Worm (Caenorhabditis elegans) whole organism, L1 larva: Measurements from ENCODE around the gene srj-5.

Source experiments
- aha-1 ChIP-seq: fragments of 150-350 bp; optimal IDR thresholded peaks from 2 replicates; lab custom pipeline; 2014; ENCODE audit warnings: missing biosample characterization, missing genetic modification characterization
- aly-2 ChIP-seq: fragments of 150-350 bp; optimal IDR thresholded peaks from 2 replicates; lab custom pipeline; 2014; ENCODE audit warnings: missing biosample characterization, missing genetic modification characterization
- blmp-1 ChIP-seq: fragments of 150-350 bp; optimal IDR thresholded peaks from 2 replicates; lab custom pipeline; 2014; ENCODE audit warnings: missing biosample characterization, missing genetic modification characterization
- ces-1 ChIP-seq: fragments of 150-350 bp; optimal IDR thresholded peaks from 2 replicates; lab custom pipeline; 2014; ENCODE audit warnings: missing biosample characterization, missing genetic modification reagents, missing genetic modification characterization
- dpl-1 ChIP-seq, 3 experiments: fragments of 150-350 bp in 2 of 3; sonication (generic microtip) in 1 of 3; optimal IDR thresholded peaks; 2 replicates each; lab custom pipeline; 2014 to 2017; ENCODE audit warnings: missing biosample characterization in 3 of 3, missing genetic modification characterization in 3 of 3, missing genetic modification reagents in 3 of 3
- dsc-1 ChIP-seq: sonication (generic microtip); optimal IDR thresholded peaks from 2 replicates; lab custom pipeline; 2016; ENCODE audit warnings: mild to moderate bottlenecking, missing genetic modification characterization, missing compliant biosample characterization
- efl-1 ChIP-seq, 4 experiments: fragments of 150-350 bp; optimal IDR thresholded peaks in 3 of 4; peaks in 1 of 4; 1 replicate in 1 of 4; 2 replicates in 3 of 4; lab custom pipeline; 2014; ENCODE audit warnings: missing biosample characterization in 2 of 4, missing genetic modification characterization in 2 of 4, missing genetic modification reagents in 2 of 4
- egl-27 ChIP-seq, 2 experiments: fragments of 150-350 bp in 1 of 2; sonication (generic microtip); optimal IDR thresholded peaks; 3 replicates each; lab custom pipeline; 2017 to 2018; ENCODE audit warnings: missing biosample characterization in 2 of 2, missing genetic modification characterization in 2 of 2, missing genetic modification reagents in 2 of 2
- elt-2 ChIP-seq: sonication (generic microtip); optimal IDR thresholded peaks from 2 replicates; lab custom pipeline; 2016; ENCODE audit warnings: missing genetic modification characterization, mild to moderate bottlenecking, inconsistent platforms, missing compliant biosample characterization, missing genetic modification reagents
- elt-3 ChIP-seq, 6 experiments: fragments of 150-350 bp in 1 of 6; sonication (generic microtip); optimal IDR thresholded peaks; 2 replicates each; lab custom pipeline; 2017 to 2018; ENCODE audit warnings: missing biosample characterization in 6 of 6, missing genetic modification characterization in 6 of 6, inconsistent platforms in 1 of 6
- ets-5 ChIP-seq: fragments of 200-800 bp; sonication (Bioruptor generic); IDR thresholded peaks from 2 replicates; pipeline ENCODE4 v1.3.6; 2022; ENCODE audit warnings: missing genetic modification characterization, missing compliant biosample characterization
- fkh-4 ChIP-seq: sonication (generic microtip); optimal IDR thresholded peaks from 2 replicates; lab custom pipeline; 2016; ENCODE audit warnings: missing compliant biosample characterization, missing genetic modification characterization, borderline replicate concordance
- fos-1 ChIP-seq: fragments of 150-350 bp; optimal IDR thresholded peaks from 2 replicates; lab custom pipeline; 2014; ENCODE audit warnings: missing biosample characterization, missing genetic modification characterization
- grh-1 ChIP-seq: fragments of 200-800 bp; sonication (Bioruptor generic); IDR thresholded peaks from 2 replicates; pipeline ENCODE4 v1.3.6; 2022; ENCODE audit warnings: missing genetic modification reagents, missing genetic modification characterization, missing compliant biosample characterization
- hlh-4 ChIP-seq: sonication (generic microtip); optimal IDR thresholded peaks from 2 replicates; lab custom pipeline; 2016; ENCODE audit warnings: mild to moderate bottlenecking, missing genetic modification characterization, missing compliant biosample characterization
- hpl-2 ChIP-seq: fragments of 150-350 bp; optimal IDR thresholded peaks from 2 replicates; lab custom pipeline; 2014; ENCODE audit warnings: missing biosample characterization, missing genetic modification reagents, missing genetic modification characterization
- isw-1 ChIP-seq: fragments of 200-800 bp; sonication (Bioruptor generic); IDR thresholded peaks from 2 replicates; pipeline ENCODE4 v1.3.6; 2022; ENCODE audit warnings: missing genetic modification characterization, missing compliant biosample characterization
- jun-1 ChIP-seq: fragments of 150-350 bp; optimal IDR thresholded peaks from 2 replicates; lab custom pipeline; 2014; ENCODE audit warnings: missing biosample characterization, missing genetic modification reagents, missing genetic modification characterization
- lin-14 ChIP-seq: fragments of 200-800 bp; sonication (Bioruptor generic); optimal IDR thresholded peaks from 2 replicates; lab custom pipeline; 2018; ENCODE audit warnings: mild to moderate bottlenecking, missing genetic modification characterization, moderate library complexity, missing compliant biosample characterization
- lin-39 ChIP-seq: fragments of 150-350 bp; optimal IDR thresholded peaks from 2 replicates; lab custom pipeline; 2014; ENCODE audit warnings: missing biosample characterization, missing genetic modification reagents, missing genetic modification characterization
- lir-3 ChIP-seq: sonication (generic microtip); optimal IDR thresholded peaks from 2 replicates; lab custom pipeline; 2016; ENCODE audit warnings: mild to moderate bottlenecking, missing genetic modification characterization, moderate library complexity, missing compliant biosample characterization; ENCODE audit not compliant: poor library complexity
- mab-9 ChIP-seq: fragments of 200-800 bp; sonication (Bioruptor generic); IDR thresholded peaks from 2 replicates; pipeline ENCODE4 v1.3.6; 2022; ENCODE audit warnings: missing genetic modification reagents, missing genetic modification characterization, missing compliant biosample characterization
- nhr-19 ChIP-seq: fragments of 200-800 bp; sonication (Bioruptor generic); conservative IDR thresholded peaks from 2 replicates; pipeline ENCODE4 v1.3.6; 2022; ENCODE audit warnings: missing genetic modification characterization, missing compliant biosample characterization
- nhr-237 ChIP-seq: fragments of 150-350 bp; optimal IDR thresholded peaks from 2 replicates; lab custom pipeline; 2014; ENCODE audit warnings: missing biosample characterization, missing genetic modification characterization
- nhr-28 ChIP-seq: fragments of 150-350 bp; optimal IDR thresholded peaks from 2 replicates; lab custom pipeline; 2014; ENCODE audit warnings: missing biosample characterization, missing genetic modification characterization
- nhr-76 ChIP-seq: sonication (generic microtip); optimal IDR thresholded peaks from 2 replicates; lab custom pipeline; 2017; ENCODE audit warnings: missing biosample characterization, missing genetic modification characterization
- nhr-85 ChIP-seq: sonication (generic microtip); peaks from one replicate; lab custom pipeline; 2016; ENCODE audit warnings: missing genetic modification characterization, inconsistent platforms, missing compliant biosample characterization
- pax-3 ChIP-seq: fragments of 200-800 bp; sonication (Bioruptor generic); optimal IDR thresholded peaks from 2 replicates; lab custom pipeline; 2018; ENCODE audit warnings: mild to moderate bottlenecking, missing genetic modification characterization, moderate library complexity, missing compliant biosample characterization
- pqm-1 ChIP-seq: sonication (generic microtip); optimal IDR thresholded peaks from 3 replicates; lab custom pipeline; 2017; ENCODE audit warnings: missing biosample characterization, missing genetic modification characterization
- snu-23 ChIP-seq: sonication (generic microtip); optimal IDR thresholded peaks from 2 replicates; lab custom pipeline; 2016; ENCODE audit warnings: missing genetic modification characterization, missing compliant biosample characterization
- sptf-1 ChIP-seq: fragments of 150-350 bp; optimal IDR thresholded peaks from 2 replicates; lab custom pipeline; 2014; ENCODE audit warnings: missing biosample characterization, missing genetic modification characterization
- unc-30 ChIP-seq: sonication (generic microtip); optimal IDR thresholded peaks from 2 replicates; lab custom pipeline; 2017; ENCODE audit warnings: missing biosample characterization, missing genetic modification characterization
- zip-4 ChIP-seq: fragments of 200-800 bp; sonication (Bioruptor generic); optimal IDR thresholded peaks from 2 replicates; lab custom pipeline; 2018; ENCODE audit warnings: mild to moderate bottlenecking, missing genetic modification characterization, moderate library complexity, missing compliant biosample characterization

Gene srj-5

DNA sequence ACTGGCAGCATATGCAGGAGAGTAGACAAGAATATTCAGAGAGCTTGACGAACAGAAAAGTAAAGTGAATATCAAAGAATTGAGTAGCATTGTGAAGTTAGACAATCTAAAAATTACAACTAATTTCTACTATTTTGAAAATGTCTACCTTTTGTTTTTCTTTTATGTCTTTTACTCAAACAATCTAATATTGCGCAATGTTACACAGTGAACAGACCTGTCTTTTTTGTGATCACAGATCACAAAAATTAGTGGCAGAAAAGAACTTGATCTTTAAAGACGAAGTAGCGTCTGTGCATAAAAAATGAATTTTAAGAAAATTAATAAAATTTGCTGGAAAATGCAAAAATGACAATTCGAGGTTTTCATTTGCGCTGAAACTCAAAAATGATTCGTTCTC, 46.2 kb upstream of the srj-5 start:
- TF ChIP-seq lin-39 (no peak), isw-1 (GFP tag; lab: Robert Waterston, UW) (no peak), ets-5 (no peak), pqm-1 (tag; lab: Kevin White, UChicago) (no peak)

- TF ChIP-seq hlh-4 (tag; lab: Kevin White, UChicago) (no peak), unc-30 (tag; lab: Kevin White, UChicago) (no peak), nhr-19 (GFP tag; lab: Robert Waterston, UW) (no peak), elt-2 (tag; lab: Kevin White, UChicago) (no peak), nhr-76 (no peak), sptf-1 (tag; lab: Kevin White, UChicago) (no peak), aly-2 (tag; lab: Kevin White, UChicago) (no peak), fos-1 (no peak), ces-1 (GFP tag; lab: Kevin White, UChicago) (no peak), fkh-4 (no peak), nhr-85 (tag; lab: Kevin White, UChicago) (no peak), snu-23 (no peak), hpl-2 (GFP tag; lab: Kevin White, UChicago) (no peak), aha-1 (tag; lab: Kevin White, UChicago) (no peak), mab-9 (no peak), jun-1 (tag; lab: Kevin White, UChicago) (no peak)
Observed at ce11 chrV:695914-696313, 43.1 kb upstream of the srj-5 start, which contains the start of gene srj-52. Gene srj-52, minus strand, starts transcription at chrV:696014.

ce11 chrV:694625-695024, 41.8 kb upstream of the srj-5 start, which contains the start of gene srj-53:
Gene srj-53, minus strand, starts transcription at chrV:694725.
- TF ChIP-seq pax-3 (tag; lab: Kevin White, UChicago) (no peak), efl-1 (optimal IDR thresholded peaks at IDR 0.05; lab: Kevin White, UChicago) (no peak), efl-1 (GFP tag; optimal IDR thresholded peaks at IDR 0.05 in 1 of 2; lab: Kevin White, UChicago) (no peak), dpl-1 (GFP tag; optimal IDR thresholded peaks at IDR 0.05; lab: Kevin White, UChicago) (no peak), lir-3 (tag; lab: Kevin White, UChicago) (no peak), grh-1 (GFP tag; lab: Robert Waterston, UW) (no peak)

DNA sequence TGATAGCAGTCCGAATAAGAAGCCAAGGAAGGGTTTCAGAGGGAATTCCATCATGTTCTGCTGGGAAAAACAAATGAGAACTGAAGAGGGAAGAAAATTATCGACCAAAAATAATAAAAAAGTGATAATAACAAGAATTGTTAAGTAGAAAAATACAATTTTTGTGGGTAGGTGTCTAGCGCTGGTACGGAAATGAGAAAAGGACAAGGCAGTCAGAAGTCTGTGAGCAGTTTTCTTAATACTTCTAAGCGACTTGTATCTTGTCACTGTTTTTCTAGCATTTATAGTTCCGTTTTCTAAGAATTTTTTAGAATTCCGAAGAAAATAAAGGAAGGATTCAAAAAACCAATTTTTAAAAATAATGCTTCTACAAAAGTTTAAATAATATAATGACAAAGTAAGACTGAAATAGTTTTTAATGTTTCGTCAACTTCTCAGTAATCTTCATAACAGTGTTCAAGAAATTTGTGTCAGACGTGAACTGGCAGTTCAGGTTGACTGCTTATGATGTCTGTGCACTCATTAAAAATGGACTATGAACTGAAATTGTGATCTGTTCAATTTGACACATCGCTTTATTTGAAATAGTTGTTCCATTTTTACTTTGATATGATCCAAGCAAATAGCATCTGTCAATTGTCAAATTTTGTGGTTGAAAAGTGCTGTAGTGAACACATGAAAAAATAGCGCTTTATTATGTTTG, 40.0 kb upstream of the srj-5 start, which contains the start of gene srx-4:
srx-4 (minus strand) TSS at position 51 of the 703 bp plus-strand sequence.
- no peak for TF ChIP-seq lin-14 (GFP tag; lab: Kevin White, UChicago)
- TF ChIP-seq ets-5: no peak
- TF ChIP-seq egl-27 (tag; optimal IDR thresholded peaks at IDR 0.05; lab: Kevin White, UChicago): no peak

DNA sequence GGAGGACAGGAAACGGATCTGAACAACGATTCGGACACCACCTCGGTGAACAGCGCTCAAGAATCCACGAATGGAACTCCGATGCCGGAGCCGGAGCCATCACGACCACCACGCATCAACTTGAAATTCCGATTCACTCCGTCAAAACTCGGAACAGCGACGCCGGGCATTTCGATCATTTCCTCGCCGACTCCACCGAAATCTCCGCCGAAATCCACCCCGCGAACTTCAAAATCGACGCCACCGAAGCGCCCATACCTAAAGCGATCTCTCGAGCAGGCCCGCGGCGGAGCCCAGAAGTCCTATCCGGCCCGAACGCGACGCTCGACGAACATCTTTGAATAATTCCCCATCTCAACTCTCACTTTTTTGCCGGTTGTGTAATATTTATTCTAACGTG, 36.7 kb upstream of the srj-5 start:
- no peak for TF ChIP-seq isw-1 (GFP tag; lab: Robert Waterston, UW)
- TF ChIP-seq, all 84 proteins: peak for 0

DNA sequence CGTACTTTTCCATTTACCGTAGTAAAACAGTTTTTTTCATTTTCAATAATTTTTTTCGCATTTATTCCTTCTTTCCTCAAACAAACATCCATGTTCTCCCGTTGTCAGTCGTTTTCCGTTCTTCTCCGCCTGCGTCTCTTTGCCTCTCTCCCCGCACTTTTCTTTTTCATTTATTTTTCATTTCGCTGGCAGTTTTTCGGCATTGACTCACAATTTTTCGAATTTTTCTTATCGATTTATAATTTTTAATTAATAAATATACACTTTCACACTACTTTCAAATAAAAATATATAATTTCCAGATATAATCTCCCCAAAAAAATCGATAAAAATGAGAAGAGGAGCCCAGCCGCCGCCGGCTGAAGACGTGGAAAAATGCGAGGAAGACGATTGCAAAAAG, 34.5 kb upstream of the srj-5 start, which contains the start of gene H25P19.1:
H25P19.1 (plus strand) TSS at position 301 of the 400 bp plus-strand sequence.
- TF ChIP-seq zip-4 (no peak), nhr-237 (tag; lab: Kevin White, UChicago) (no peak), blmp-1 (tag; lab: Kevin White, UChicago) (peak; percentile 66), elt-3 (tag; optimal IDR thresholded peaks at IDR 0.05; lab: Kevin White, UChicago) (no peak), dsc-1 (tag; lab: Kevin White, UChicago) (no peak), nhr-28 (tag; lab: Kevin White, UChicago) (no peak)
